Worm (Caenorhabditis elegans) whole organism, L3 larva: Measurements from ENCODE around the gene sra-37.
A peak's percentile ranks its signal among the peaks of the same experiment; 100 is the strongest.

Experiments
- R02D3.7 ChIP-seq: fragments of 150-350 bp; optimal IDR thresholded peaks from 2 replicates; lab custom pipeline; 2014; ENCODE audit warnings: missing biosample characterization, missing genetic modification characterization
- ZK546.5 ChIP-seq: sonication (generic microtip); optimal IDR thresholded peaks from 2 replicates; lab custom pipeline; 2017; ENCODE audit warnings: missing biosample characterization, missing genetic modification characterization
- aly-2 ChIP-seq: fragments of 150-350 bp; optimal IDR thresholded peaks from 2 replicates; lab custom pipeline; 2014; ENCODE audit warnings: missing biosample characterization, missing genetic modification characterization
- ama-1 ChIP-seq: fragments of 150-350 bp; optimal IDR thresholded peaks from 2 replicates; lab custom pipeline; 2018
- ceh-16 ChIP-seq: sonication (generic microtip); optimal IDR thresholded peaks from 2 replicates; lab custom pipeline; 2017; ENCODE audit warnings: missing biosample characterization, missing genetic modification characterization
- ceh-28 ChIP-seq: fragments of 150-350 bp; optimal IDR thresholded peaks from 2 replicates; lab custom pipeline; 2014; ENCODE audit warnings: missing biosample characterization, missing genetic modification reagents, missing genetic modification characterization
- ceh-82 ChIP-seq: fragments of 150-350 bp; optimal IDR thresholded peaks from 2 replicates; lab custom pipeline; 2014; ENCODE audit warnings: missing biosample characterization, missing genetic modification characterization
- ceh-9 ChIP-seq: sonication (generic microtip); optimal IDR thresholded peaks from 2 replicates; lab custom pipeline; 2018; ENCODE audit warnings: missing biosample characterization, missing genetic modification characterization
- daf-12 ChIP-seq: fragments of 150-350 bp; optimal IDR thresholded peaks from 2 replicates; lab custom pipeline; 2014; ENCODE audit warnings: missing biosample characterization, missing genetic modification reagents, missing genetic modification characterization
- egl-27 ChIP-seq: sonication (generic microtip); optimal IDR thresholded peaks from 4 replicates; lab custom pipeline; 2017; ENCODE audit warnings: missing biosample characterization, missing genetic modification reagents, missing genetic modification characterization
- egl-5 ChIP-seq: fragments of 150-350 bp; optimal IDR thresholded peaks from 2 replicates; lab custom pipeline; 2017; ENCODE audit warnings: missing biosample characterization, missing genetic modification reagents, missing genetic modification characterization, inconsistent platforms
- elt-1 ChIP-seq: fragments of 150-350 bp; optimal IDR thresholded peaks from 2 replicates; lab custom pipeline; 2014; ENCODE audit warnings: missing biosample characterization, missing genetic modification characterization
- elt-2 ChIP-seq: sonication (generic microtip); optimal IDR thresholded peaks from 2 replicates; lab custom pipeline; 2016; ENCODE audit warnings: missing genetic modification reagents, mild to moderate bottlenecking, missing genetic modification characterization, missing compliant biosample characterization
- elt-3 ChIP-seq, 3 experiments: fragments of 150-350 bp in 1 of 3; sonication (generic microtip) in 2 of 3; optimal IDR thresholded peaks; 2 replicates in 2 of 3; 4 replicates in 1 of 3; lab custom pipeline; 2014 to 2017; ENCODE audit warnings: missing biosample characterization in 3 of 3, missing genetic modification characterization in 3 of 3
- eor-1 ChIP-seq, 2 experiments: fragments of 150-350 bp; optimal IDR thresholded peaks; 2 replicates each; lab custom pipeline; 2014 to 2018; ENCODE audit warnings: missing biosample characterization in 2 of 2, missing genetic modification characterization in 2 of 2
- fkh-10 ChIP-seq: sonication (generic microtip); optimal IDR thresholded peaks from 2 replicates; lab custom pipeline; 2017; ENCODE audit warnings: missing biosample characterization, missing genetic modification reagents, missing genetic modification characterization
- fkh-2 ChIP-seq: fragments of 150-350 bp; optimal IDR thresholded peaks from 2 replicates; lab custom pipeline; 2014; ENCODE audit warnings: missing biosample characterization, missing genetic modification reagents, missing genetic modification characterization
- fos-1 ChIP-seq: fragments of 150-350 bp; optimal IDR thresholded peaks from 2 replicates; lab custom pipeline; 2014; ENCODE audit warnings: missing biosample characterization, missing genetic modification characterization
- hmg-11 ChIP-seq: sonication (generic microtip); optimal IDR thresholded peaks from 2 replicates; lab custom pipeline; 2016; ENCODE audit warnings: missing genetic modification characterization, missing compliant biosample characterization
- jun-1 ChIP-seq: fragments of 150-350 bp; optimal IDR thresholded peaks from 2 replicates; lab custom pipeline; 2014; ENCODE audit warnings: missing biosample characterization, missing genetic modification reagents, missing genetic modification characterization
- lin-15B ChIP-seq: fragments of 150-350 bp; optimal IDR thresholded peaks from 2 replicates; lab custom pipeline; 2014; ENCODE audit warnings: missing biosample characterization, missing genetic modification characterization
- lin-39 ChIP-seq: fragments of 150-350 bp; optimal IDR thresholded peaks from 2 replicates; lab custom pipeline; 2018; ENCODE audit warnings: missing biosample characterization, missing genetic modification reagents, missing genetic modification characterization
- lsy-12 ChIP-seq: sonication (generic microtip); optimal IDR thresholded peaks from 2 replicates; lab custom pipeline; 2016; ENCODE audit warnings: mild to moderate bottlenecking, missing genetic modification characterization, missing compliant biosample characterization
- mdl-1 ChIP-seq: fragments of 150-350 bp; optimal IDR thresholded peaks from 2 replicates; lab custom pipeline; 2014; ENCODE audit warnings: missing biosample characterization, missing genetic modification characterization
- mml-1 ChIP-seq: fragments of 150-350 bp; sonication (generic microtip); optimal IDR thresholded peaks from 3 replicates; lab custom pipeline; 2014; ENCODE audit warnings: missing biosample characterization, missing genetic modification characterization
- nfya-1 ChIP-seq: sonication (generic microtip); optimal IDR thresholded peaks from 2 replicates; lab custom pipeline; 2017; ENCODE audit warnings: missing genetic modification characterization, mild to moderate bottlenecking, missing compliant biosample characterization, antibody characterized with exemption, moderate library complexity; ENCODE audit not compliant: insufficient read depth
- nhr-11 ChIP-seq: fragments of 150-350 bp; optimal IDR thresholded peaks from 2 replicates; lab custom pipeline; 2014; ENCODE audit warnings: missing biosample characterization, missing genetic modification characterization
- nhr-12 ChIP-seq: fragments of 150-350 bp; optimal IDR thresholded peaks from 2 replicates; lab custom pipeline; 2014; ENCODE audit warnings: missing biosample characterization, missing genetic modification characterization
- nhr-23 ChIP-seq: fragments of 150-350 bp; optimal IDR thresholded peaks from 2 replicates; lab custom pipeline; 2014; ENCODE audit warnings: missing biosample characterization, missing genetic modification reagents, missing genetic modification characterization
- nhr-237 ChIP-seq: fragments of 150-350 bp; optimal IDR thresholded peaks from 2 replicates; lab custom pipeline; 2014; ENCODE audit warnings: missing biosample characterization, missing genetic modification characterization
- nhr-25 ChIP-seq: sonication (generic microtip); optimal IDR thresholded peaks from 2 replicates; lab custom pipeline; 2017; ENCODE audit warnings: missing biosample characterization, missing genetic modification characterization
- nhr-28 ChIP-seq: fragments of 150-350 bp; optimal IDR thresholded peaks from 2 replicates; lab custom pipeline; 2014; ENCODE audit warnings: missing biosample characterization, missing genetic modification characterization
- nhr-43 ChIP-seq: sonication (generic microtip); optimal IDR thresholded peaks from 2 replicates; lab custom pipeline; 2016; ENCODE audit warnings: mild to moderate bottlenecking, missing genetic modification characterization, missing compliant biosample characterization; ENCODE audit not compliant: poor library complexity, severe bottlenecking
- nhr-67 ChIP-seq: fragments of 150-350 bp; optimal IDR thresholded peaks from 2 replicates; lab custom pipeline; 2014; ENCODE audit warnings: missing biosample characterization, missing genetic modification characterization
- nhr-76 ChIP-seq: fragments of 150-350 bp; sonication (generic microtip); optimal IDR thresholded peaks from 5 replicates; lab custom pipeline; 2014; ENCODE audit warnings: missing biosample characterization, missing genetic modification characterization
- nhr-77 ChIP-seq: fragments of 150-350 bp; optimal IDR thresholded peaks from 2 replicates; lab custom pipeline; 2014; ENCODE audit warnings: missing biosample characterization, missing genetic modification characterization
- pha-4 ChIP-seq: fragments of 150-350 bp; optimal IDR thresholded peaks from 2 replicates; lab custom pipeline; 2014; ENCODE audit warnings: missing biosample characterization, missing genetic modification reagents, missing genetic modification characterization
- pqm-1 ChIP-seq: fragments of 150-350 bp; optimal IDR thresholded peaks from 2 replicates; lab custom pipeline; 2017; ENCODE audit warnings: missing biosample characterization, missing genetic modification characterization, inconsistent platforms
- sea-2 ChIP-seq: fragments of 150-350 bp; sonication (generic microtip); optimal IDR thresholded peaks from 4 replicates; lab custom pipeline; 2014; ENCODE audit warnings: missing biosample characterization, missing genetic modification reagents, missing genetic modification characterization
- skn-1 ChIP-seq: fragments of 150-350 bp; optimal IDR thresholded peaks from 2 replicates; lab custom pipeline; 2014; ENCODE audit warnings: missing biosample characterization, missing genetic modification characterization
- snpc-4 ChIP-seq: fragments of 150-350 bp; optimal IDR thresholded peaks from 2 replicates; lab custom pipeline; 2014; ENCODE audit warnings: missing biosample characterization, missing genetic modification characterization
- tbx-2 ChIP-seq: sonication (generic microtip); optimal IDR thresholded peaks from 2 replicates; lab custom pipeline; 2016; ENCODE audit warnings: mild to moderate bottlenecking, missing genetic modification characterization, missing compliant biosample characterization
- unc-39 ChIP-seq: sonication (generic microtip); optimal IDR thresholded peaks from 4 replicates; lab custom pipeline; 2017; ENCODE audit warnings: missing biosample characterization, missing genetic modification characterization
- unc-62 ChIP-seq: fragments of 150-350 bp; sonication (generic microtip); optimal IDR thresholded peaks from 4 replicates; lab custom pipeline; 2014; ENCODE audit warnings: missing biosample characterization, missing genetic modification reagents, missing genetic modification characterization
- zag-1 ChIP-seq: fragments of 150-350 bp; optimal IDR thresholded peaks from 2 replicates; lab custom pipeline; 2014; ENCODE audit warnings: missing biosample characterization, missing genetic modification characterization
- ztf-11 ChIP-seq: fragments of 150-350 bp; optimal IDR thresholded peaks from 2 replicates; lab custom pipeline; 2014; ENCODE audit warnings: missing biosample characterization, missing genetic modification characterization
- ztf-4 ChIP-seq: fragments of 150-350 bp; optimal IDR thresholded peaks from 2 replicates; lab custom pipeline; 2014; ENCODE audit warnings: missing biosample characterization, missing genetic modification characterization

The sra-37 gene

ce11 chrX:13920374-13920986, 27.3 kb upstream of the sra-37 start:
- no peak for TF ChIP-seq pqm-1 (tag; lab: Kevin White, UChicago)
- TF ChIP-seq unc-39, result no peak
- no peak for TF ChIP-seq nhr-76 (tag; lab: Kevin White, UChicago)
- TF ChIP-seq ama-1 (lab: Kevin White, UChicago), result no peak
- TF ChIP-seq nhr-43, result peak; percentile 55
- no peak for TF ChIP-seq eor-1 (tag; optimal IDR thresholded peaks at IDR 0.05; lab: Kevin White, UChicago)
- TF ChIP-seq skn-1, result no peak
- no peak for TF ChIP-seq unc-62
- no peak for TF ChIP-seq zag-1 (tag; lab: Kevin White, UChicago)
- no peak for TF ChIP-seq ceh-16 (tag; lab: Kevin White, UChicago)
- TF ChIP-seq daf-12 (tag; lab: Kevin White, UChicago), result no peak
- TF ChIP-seq R02D3.7 (tag; lab: Kevin White, UChicago), result no peak
- TF ChIP-seq egl-27 (tag; lab: Kevin White, UChicago), result no peak
- TF ChIP-seq nhr-237 (tag; lab: Kevin White, UChicago), result no peak
- TF ChIP-seq fos-1 (tag; lab: Kevin White, UChicago), result no peak
- TF ChIP-seq ztf-11 (tag; lab: Kevin White, UChicago), result no peak
- peak; percentile 86 for TF ChIP-seq nhr-23 (tag; lab: Kevin White, UChicago)
- TF ChIP-seq nhr-25 (tag; lab: Kevin White, UChicago), result peak; percentile 98
- no peak for TF ChIP-seq jun-1 (tag; lab: Kevin White, UChicago)
- TF ChIP-seq ZK546.5, result no peak
- no peak for TF ChIP-seq lsy-12 (tag; lab: Kevin White, UChicago)
- TF ChIP-seq lin-15B (tag; lab: Kevin White, UChicago), result no peak
- TF ChIP-seq nhr-11 (tag; lab: Kevin White, UChicago), result no peak
- no peak for TF ChIP-seq mdl-1 (tag; lab: Kevin White, UChicago)
- TF ChIP-seq nhr-28, result no peak
- no peak for TF ChIP-seq elt-2 (tag; lab: Kevin White, UChicago)
- TF ChIP-seq nhr-12 (tag; lab: Kevin White, UChicago), result no peak
- TF ChIP-seq sea-2 (GFP tag; lab: Kevin White, UChicago), result no peak
- TF ChIP-seq nhr-67 (tag; lab: Kevin White, UChicago), result no peak
- TF ChIP-seq fkh-2 (tag; lab: Kevin White, UChicago), result no peak
- no peak for TF ChIP-seq tbx-2 (tag; lab: Kevin White, UChicago)
- no peak for TF ChIP-seq aly-2 (tag; lab: Kevin White, UChicago)
- no peak for TF ChIP-seq ztf-4 (tag; lab: Kevin White, UChicago)
- TF ChIP-seq snpc-4 (tag; lab: Kevin White, UChicago), result no peak
- no peak for TF ChIP-seq egl-5 (tag; lab: Kevin White, UChicago)
- peak in 2 of 3 experiments; percentile 81 to 82 for TF ChIP-seq elt-3 (tag; optimal IDR thresholded peaks at IDR 0.05; lab: Kevin White, UChicago)
- TF ChIP-seq nhr-77 (tag; lab: Kevin White, UChicago), result no peak
- TF ChIP-seq nfya-1 (tag; lab: Kevin White, UChicago), result peak; percentile 63
- no peak for TF ChIP-seq ceh-82 (tag; lab: Kevin White, UChicago)
- TF ChIP-seq hmg-11 (tag; lab: Kevin White, UChicago), result peak; percentile 32
- TF ChIP-seq fkh-10 (GFP tag; lab: Kevin White, UChicago), result no peak
- TF ChIP-seq ceh-9 (tag; lab: Kevin White, UChicago), result no peak
- no peak for TF ChIP-seq ceh-28 (tag; lab: Kevin White, UChicago)
- no peak for TF ChIP-seq mml-1 (tag; lab: Kevin White, UChicago)
- TF ChIP-seq pha-4 (tag; lab: Kevin White, UChicago), result no peak
- no peak for TF ChIP-seq elt-1 (tag; lab: Kevin White, UChicago)
- TF ChIP-seq lin-39, result no peak
